Fruit fly (Drosophila melanogaster): ENCODE measurements around the gene Traf6.

Traf6 gene

dm6 chrX:8131693-8132313 lies 25.4 kb downstream of the Traf6 start, which contains the start of gene CG10958 (continued):
- TF ChIP-seq Oli (tag; optimal IDR thresholded peaks at IDR 0.05): peak; percentile 27
- no peak for TF ChIP-seq CG3995 (GFP tag; optimal IDR thresholded peaks at IDR 0.05)
- TF ChIP-seq Poxn (GFP tag; IDR thresholded peaks at IDR 0.05): no peak
- no peak for TF ChIP-seq slp2 (GFP tag; optimal IDR thresholded peaks at IDR 0.05)
- peak; percentile 28 for TF ChIP-seq CG10979 (tag; optimal IDR thresholded peaks at IDR 0.05)
- peak; percentile 37; the same call in 1 of the 2 replicates for TF ChIP-seq Adf1 (GFP tag; IDR thresholded peaks at IDR 0.05)
- TF ChIP-seq sob (GFP tag; IDR thresholded peaks at IDR 0.05): peak; percentile 68
- peak; percentile 34 for TF ChIP-seq Ets65A (GFP tag)
- 0 out of 2 replicates have a peak, but pooled peaks have one; percentile 28 for TF ChIP-seq wor (GFP tag; IDR thresholded peaks at IDR 0.05)
- TF ChIP-seq dmrt99B (tag; optimal IDR thresholded peaks at IDR 0.05): no peak
- 0 out of 3 replicates have a peak, but pooled peaks have one; percentile 33 for TF ChIP-seq Aef1 (GFP tag; IDR thresholded peaks at IDR 0.05)
- no peak for TF ChIP-seq CG11085 (GFP tag; IDR thresholded peaks at IDR 0.05)
- no peak for TF ChIP-seq Stat92E (GFP tag; optimal IDR thresholded peaks at IDR 0.05)
- peak; percentile 40 to 42 for TF ChIP-seq Pdp1 (GFP tag; optimal IDR thresholded peaks at IDR 0.05)
- peak; percentile 68 for TF ChIP-seq CG14710 (tag; optimal IDR thresholded peaks at IDR 0.05)
- peak; percentile 46 for TF ChIP-seq CG12299 (tag; optimal IDR thresholded peaks at IDR 0.05)
- peak in 1 of 2 experiments; percentile 23 for TF ChIP-seq crp (GFP tag; optimal IDR thresholded peaks at IDR 0.05)
- no peak for TF ChIP-seq CG30431 (GFP tag; optimal IDR thresholded peaks at IDR 0.05)
- peak; percentile 22 for TF ChIP-seq CG1832 (GFP tag; optimal IDR thresholded peaks at IDR 0.05)
- TF ChIP-seq gro (GFP tag; optimal IDR thresholded peaks at IDR 0.05): no peak
- TF ChIP-seq NfI (GFP tag; optimal IDR thresholded peaks at IDR 0.05): peak; percentile 43
- peak; percentile 1 for TF ChIP-seq nerfin-1 (tag; optimal IDR thresholded peaks at IDR 0.05)
- peak; percentile 34 for TF ChIP-seq Ets97D (GFP tag; optimal IDR thresholded peaks at IDR 0.05)
- peak; percentile 13 for TF ChIP-seq CG10431 (GFP tag; optimal IDR thresholded peaks at IDR 0.05)
- no peak for TF ChIP-seq aop (GFP tag; IDR thresholded peaks at IDR 0.05)
- peak; percentile 37 for TF ChIP-seq nom (GFP tag; optimal IDR thresholded peaks at IDR 0.05)
- no peak for TF ChIP-seq CG10959 (GFP tag; IDR thresholded peaks at IDR 0.05)
- peak; percentile 52 for TF ChIP-seq sisA (GFP tag; IDR thresholded peaks at IDR 0.05)
- TF ChIP-seq CG5953 (GFP tag; IDR thresholded peaks at IDR 0.05): no peak
- TF ChIP-seq CoRest (tag; optimal IDR thresholded peaks at IDR 0.05): peak; percentile 37
- TF ChIP-seq sr (GFP tag; IDR thresholded peaks at IDR 0.05): no peak
- TF ChIP-seq hkb (optimal IDR thresholded peaks at IDR 0.05): no peak
- peak; percentile 71 for TF ChIP-seq hkb (GFP tag; IDR thresholded peaks at IDR 0.05)
- no peak for TF ChIP-seq CG2199 (GFP tag; IDR thresholded peaks at IDR 0.05)
- peak; percentile 47 for TF ChIP-seq CG13424 (tag; optimal IDR thresholded peaks at IDR 0.05)
- TF ChIP-seq NFAT (GFP tag; IDR thresholded peaks at IDR 0.05): 0 out of 2 replicates have a peak, but pooled peaks have one; percentile 15
- no peak for TF ChIP-seq croc (GFP tag; conservative IDR thresholded peaks at IDR 0.05)
- TF ChIP-seq Meics (GFP tag; optimal IDR thresholded peaks at IDR 0.05): peak; percentile 62
- no peak for TF ChIP-seq gsb (GFP tag; IDR thresholded peaks at IDR 0.05)
- no peak for TF ChIP-seq HmgD (GFP tag; optimal IDR thresholded peaks at IDR 0.05)
- TF ChIP-seq lmd (GFP tag; IDR thresholded peaks at IDR 0.05): 0 out of 2 replicates have a peak, but pooled peaks have one; percentile 33
- TF ChIP-seq Nf-YC (tag; optimal IDR thresholded peaks at IDR 0.05): peak; percentile 35
- TF ChIP-seq tna (GFP tag; IDR thresholded peaks at IDR 0.05; ENCODE audit: partially characterized antibody): no peak
- TF ChIP-seq toy (GFP tag; IDR thresholded peaks at IDR 0.05): no peak
- no peak for TF ChIP-seq crc (GFP tag; optimal IDR thresholded peaks at IDR 0.05)
- TF ChIP-seq ewg (GFP tag; optimal IDR thresholded peaks at IDR 0.05): no peak
- TF ChIP-seq sd (tag; optimal IDR thresholded peaks at IDR 0.05): peak; percentile 36
- TF ChIP-seq zen (tag; optimal IDR thresholded peaks at IDR 0.05): no peak
- TF ChIP-seq grn (GFP tag; optimal IDR thresholded peaks at IDR 0.05): no peak
- peak; percentile 36; the same call in 1 of the 3 replicates for TF ChIP-seq CG11695 (GFP tag; IDR thresholded peaks at IDR 0.05)

Measured in whole organism, embryonic.